Fruit fly (Drosophila melanogaster): ENCODE measurements around the gene CG10513.

CG10513 gene

dm6 chr3R:25279796-25280350, 2.9 kb upstream of the CG10513 start, which contains the start of gene CG10514:
CG10514 (minus strand) TSS chr3R:25279846.
- TF ChIP-seq h (optimal IDR thresholded peaks at IDR 0.05) (no peak), Sin3A (optimal IDR thresholded peaks at IDR 0.05) (no peak), psq (optimal IDR thresholded peaks at IDR 0.05) (no peak)

- no peak for TF ChIP-seq Myc (optimal IDR thresholded peaks at IDR 0.05)
- TF ChIP-seq psq (optimal IDR thresholded peaks at IDR 0.05), result no peak
- TF ChIP-seq insv (optimal IDR thresholded peaks at IDR 0.05), result no peak
- no peak for TF ChIP-seq Sin3A (optimal IDR thresholded peaks at IDR 0.05)
- TF ChIP-seq h (optimal IDR thresholded peaks at IDR 0.05), result no peak
- no peak for TF ChIP-seq ttk (optimal IDR thresholded peaks at IDR 0.05)
Observed at dm6 chr3R:25275276-25275675, 1.7 kb downstream of the CG10513 start.

- TF ChIP-seq Sin3A (optimal IDR thresholded peaks at IDR 0.05) (no peak), Myc (optimal IDR thresholded peaks at IDR 0.05) (no peak), insv (optimal IDR thresholded peaks at IDR 0.05) (no peak), h (optimal IDR thresholded peaks at IDR 0.05) (no peak), psq (optimal IDR thresholded peaks at IDR 0.05) (no peak), ttk (optimal IDR thresholded peaks at IDR 0.05) (no peak)
Observed at dm6 chr3R:25273537-25273936, 3.5 kb downstream of the CG10513 start, which contains the start of gene CG11878. CG11878 (plus strand) TSS chr3R:25273837.

- no peak for TF ChIP-seq Myc (optimal IDR thresholded peaks at IDR 0.05)
- TF ChIP-seq ttk (optimal IDR thresholded peaks at IDR 0.05), result no peak
- TF ChIP-seq Sin3A (optimal IDR thresholded peaks at IDR 0.05), result no peak
- TF ChIP-seq psq (optimal IDR thresholded peaks at IDR 0.05), result no peak
- no peak for TF ChIP-seq insv (optimal IDR thresholded peaks at IDR 0.05)
- no peak for TF ChIP-seq h (optimal IDR thresholded peaks at IDR 0.05)
Observed at dm6 chr3R:25269909-25270308, 7.1 kb downstream of the CG10513 start, which contains the start of the genes CG11889 and CG11891. CG11889 (plus strand) TSS chr3R:25270209. CG11891 (plus strand) TSS chr3R:25270209.

- TF ChIP-seq Myc (optimal IDR thresholded peaks at IDR 0.05) (no peak), ttk (optimal IDR thresholded peaks at IDR 0.05) (no peak), insv (optimal IDR thresholded peaks at IDR 0.05) (no peak), Sin3A (optimal IDR thresholded peaks at IDR 0.05) (no peak), h (optimal IDR thresholded peaks at IDR 0.05) (no peak), psq (optimal IDR thresholded peaks at IDR 0.05) (no peak)
Observed at dm6 chr3R:25266751-25267150, 10.3 kb downstream of the CG10513 start.

dm6 chr3R:25265589-25266201, 11.3 kb downstream of the CG10513 start, which contains the start of the genes GlnRS and RIOK2:
GlnRS (minus strand) TSS chr3R:25265721.
RIOK2 (plus strand) TSS chr3R:25265844.
- TF ChIP-seq psq (optimal IDR thresholded peaks at IDR 0.05), result no peak
- no peak for TF ChIP-seq Sin3A (optimal IDR thresholded peaks at IDR 0.05)
- no peak for TF ChIP-seq h (optimal IDR thresholded peaks at IDR 0.05)
- no peak for TF ChIP-seq insv (optimal IDR thresholded peaks at IDR 0.05)
- no peak for TF ChIP-seq ttk (optimal IDR thresholded peaks at IDR 0.05)

- TF ChIP-seq h (optimal IDR thresholded peaks at IDR 0.05), result no peak
- TF ChIP-seq Myc (optimal IDR thresholded peaks at IDR 0.05), result no peak
- TF ChIP-seq Sin3A (optimal IDR thresholded peaks at IDR 0.05), result no peak
- TF ChIP-seq ttk (optimal IDR thresholded peaks at IDR 0.05), result no peak
- TF ChIP-seq psq (optimal IDR thresholded peaks at IDR 0.05), result no peak
- TF ChIP-seq insv (optimal IDR thresholded peaks at IDR 0.05), result no peak
Observed at dm6 chr3R:25262322-25262761, 14.7 kb downstream of the CG10513 start, which contains the start of the genes Kdsr and CG11858. Kdsr (minus strand) TSS chr3R:25262498. CG11858 (plus strand) TSS chr3R:25262741.

- TF ChIP-seq Sin3A (optimal IDR thresholded peaks at IDR 0.05), result no peak
- TF ChIP-seq h (optimal IDR thresholded peaks at IDR 0.05), result no peak
- TF ChIP-seq psq (optimal IDR thresholded peaks at IDR 0.05), result no peak
- no peak for TF ChIP-seq ttk (optimal IDR thresholded peaks at IDR 0.05)
- TF ChIP-seq Myc (optimal IDR thresholded peaks at IDR 0.05), result no peak
- TF ChIP-seq insv (optimal IDR thresholded peaks at IDR 0.05), result no peak
Observed at dm6 chr3R:25260670-25261069, 16.3 kb downstream of the CG10513 start.

dm6 chr3R:25258628-25259240, 18.3 kb downstream of the CG10513 start, which contains the start of gene CG11857:
CG11857 (plus strand) TSS chr3R:25258898.
- TF ChIP-seq insv (optimal IDR thresholded peaks at IDR 0.05) (no peak), Sin3A (optimal IDR thresholded peaks at IDR 0.05) (no peak), Myc (optimal IDR thresholded peaks at IDR 0.05) (no peak), ttk (optimal IDR thresholded peaks at IDR 0.05) (no peak), h (optimal IDR thresholded peaks at IDR 0.05) (no peak), psq (optimal IDR thresholded peaks at IDR 0.05) (no peak)

dm6 chr3R:25249145-25250141, 27.6 kb downstream of the CG10513 start, which contains the start of gene Nup358:
Nup358 (plus strand) TSS chr3R:25249348.
- TF ChIP-seq h (optimal IDR thresholded peaks at IDR 0.05), result no peak
- no peak for TF ChIP-seq Myc (optimal IDR thresholded peaks at IDR 0.05)
- TF ChIP-seq psq (optimal IDR thresholded peaks at IDR 0.05), result no peak
- no peak for TF ChIP-seq Sin3A (optimal IDR thresholded peaks at IDR 0.05)
- TF ChIP-seq ttk (optimal IDR thresholded peaks at IDR 0.05), result no peak
- TF ChIP-seq insv (optimal IDR thresholded peaks at IDR 0.05), result no peak

dm6 chr3R:25247379-25247869, 29.6 kb downstream of the CG10513 start, which contains the start of the genes RpS27 and Nup37:
RpS27 (minus strand) TSS chr3R:25247514.
Nup37 (plus strand) TSS chr3R:25247658.
- no peak for TF ChIP-seq Sin3A (optimal IDR thresholded peaks at IDR 0.05)
- TF ChIP-seq psq (optimal IDR thresholded peaks at IDR 0.05), result no peak
- no peak for TF ChIP-seq Myc (optimal IDR thresholded peaks at IDR 0.05)
- TF ChIP-seq h (optimal IDR thresholded peaks at IDR 0.05), result no peak
- no peak for TF ChIP-seq ttk (optimal IDR thresholded peaks at IDR 0.05)
- no peak for TF ChIP-seq insv (optimal IDR thresholded peaks at IDR 0.05)
